Worm (Caenorhabditis elegans): ENCODE measurements around the gene H23L24.1.

The H23L24.1 gene

ce11 chrIV:8743654-8744332 is 25.5 kb downstream of the H23L24.1 start, which contains the start of gene F21D5.7 (continued):
- TF ChIP-seq lin-39 (tag; optimal IDR thresholded peaks at IDR 0.05) (no peak), spr-1 (tag; optimal IDR thresholded peaks at IDR 0.05) (peak; percentile 46), php-3 (GFP tag; IDR thresholded peaks at IDR 0.05) (peak; percentile 80), ceh-82 (tag; optimal IDR thresholded peaks at IDR 0.05) (no peak), ctbp-1 (GFP tag; IDR thresholded peaks at IDR 0.05) (peak; percentile 24; the same call in 1 of the 2 replicates), ceh-44 (GFP tag; IDR thresholded peaks at IDR 0.05) (no peak), tra-1 (GFP tag; IDR thresholded peaks at IDR 0.05) (no peak), hif-1 (tag; optimal IDR thresholded peaks at IDR 0.05) (peak in 1 of 2 experiments; percentile 44), hmg-1.1 (GFP tag; IDR thresholded peaks at IDR 0.05) (peak; percentile 34; the same call in 1 of the 2 replicates), dmd-9 (GFP tag; IDR thresholded peaks at IDR 0.05) (no peak), fkh-10 (GFP tag; optimal IDR thresholded peaks at IDR 0.05) (no peak), nhr-111 (GFP tag; optimal IDR thresholded peaks at IDR 0.05) (no peak), daf-16 (GFP tag; optimal IDR thresholded peaks at IDR 0.05) (peak in 1 of 2 experiments; percentile 34), daf-16 (tag; optimal IDR thresholded peaks at IDR 0.05) (peak; percentile 70), T26A8.4 (GFP tag; IDR thresholded peaks at IDR 0.05) (peak; percentile 94; the same call in 1 of the 2 replicates), nhr-6 (tag; optimal IDR thresholded peaks at IDR 0.05) (peak; percentile 46), ceh-28 (tag; optimal IDR thresholded peaks at IDR 0.05) (peak; percentile 33), zfp-2 (tag; optimal IDR thresholded peaks at IDR 0.05) (no peak), nhr-28 (tag; optimal IDR thresholded peaks at IDR 0.05) (peak; percentile 56), attf-4 (tag; optimal IDR thresholded peaks at IDR 0.05) (no peak), mep-1 (tag; optimal IDR thresholded peaks at IDR 0.05) (peak; percentile 80), unc-62 (GFP tag; optimal IDR thresholded peaks at IDR 0.05 in 1 of 2) (peak in 1 of 2 experiments; percentile 51), unc-62 (tag; optimal IDR thresholded peaks at IDR 0.05) (no peak), lin-38 (GFP tag; IDR thresholded peaks at IDR 0.05) (peak; percentile 77), rbr-2 (tag; optimal IDR thresholded peaks at IDR 0.05) (peak; percentile 64), snpc-4 (tag; optimal IDR thresholded peaks at IDR 0.05) (no peak), spr-3 (GFP tag; optimal IDR thresholded peaks at IDR 0.05) (no peak), nhr-25 (tag; optimal IDR thresholded peaks at IDR 0.05; ENCODE audit: borderline replicate concordance, insufficient read depth) (no peak), nhr-48 (tag; optimal IDR thresholded peaks at IDR 0.05) (peak; percentile 13), ztf-11 (tag; optimal IDR thresholded peaks at IDR 0.05) (no peak)

- no peak for TF ChIP-seq lin-39 (tag; optimal IDR thresholded peaks at IDR 0.05)
- TF ChIP-seq T20F7.1 (GFP tag; optimal IDR thresholded peaks at IDR 0.05), result no peak
- no peak for TF ChIP-seq skn-1 (tag; optimal IDR thresholded peaks at IDR 0.05)
- TF ChIP-seq zip-11 (GFP tag; IDR thresholded peaks at IDR 0.05), result no peak
- TF ChIP-seq Y48G9A.11 (GFP tag; IDR thresholded peaks at IDR 0.05), result no peak
Measured at ce11 chrIV:8745591-8746302, 27.5 kb downstream of the H23L24.1 start, which contains the start of the genes F20C5.7 and parg-1. Gene F20C5.7 (minus strand): TSS chrIV:8745691. Gene parg-1 (plus strand): TSS chrIV:8746252.

ce11 chrIV:8748967-8749366 is 30.7 kb downstream of the H23L24.1 start:
- TF ChIP-seq dmd-8 (GFP tag; IDR thresholded peaks at IDR 0.05) (no peak), nhr-111 (GFP tag; optimal IDR thresholded peaks at IDR 0.05) (no peak), madf-9 (GFP tag; conservative IDR thresholded peaks at IDR 0.05) (no peak), nhr-6 (tag; optimal IDR thresholded peaks at IDR 0.05) (no peak), spr-3 (GFP tag; optimal IDR thresholded peaks at IDR 0.05) (no peak), zip-2 (tag; optimal IDR thresholded peaks at IDR 0.05) (no peak), snpc-1.2 (GFP tag; IDR thresholded peaks at IDR 0.05) (no peak), hlh-11 (tag; optimal IDR thresholded peaks at IDR 0.05) (no peak), attf-4 (tag; optimal IDR thresholded peaks at IDR 0.05) (no peak), duxl-1 (tag; optimal IDR thresholded peaks at IDR 0.05; ENCODE audit: poor library complexity) (no peak), dmd-6 (GFP tag; IDR thresholded peaks at IDR 0.05) (no peak)
